Fruit fly (Drosophila melanogaster): Measurements from ENCODE around the gene CG4911.
A peak's percentile ranks its signal among the peaks of the same experiment; 100 is the strongest.

Gene CG4911

dm6 chr3L:9047062-9047461 is 25.5 kb downstream of the CG4911 start, which contains the start of gene Argk2 (continued):
- TF ChIP-seq Drgx (GFP tag; IDR thresholded peaks at IDR 0.05): no peak
- TF ChIP-seq CG14014 (GFP tag; IDR thresholded peaks at IDR 0.05): 0 out of 2 replicates have a peak, but pooled peaks have one; percentile 16
- TF ChIP-seq CG16779 (GFP tag; IDR thresholded peaks at IDR 0.05): no peak

DNA sequence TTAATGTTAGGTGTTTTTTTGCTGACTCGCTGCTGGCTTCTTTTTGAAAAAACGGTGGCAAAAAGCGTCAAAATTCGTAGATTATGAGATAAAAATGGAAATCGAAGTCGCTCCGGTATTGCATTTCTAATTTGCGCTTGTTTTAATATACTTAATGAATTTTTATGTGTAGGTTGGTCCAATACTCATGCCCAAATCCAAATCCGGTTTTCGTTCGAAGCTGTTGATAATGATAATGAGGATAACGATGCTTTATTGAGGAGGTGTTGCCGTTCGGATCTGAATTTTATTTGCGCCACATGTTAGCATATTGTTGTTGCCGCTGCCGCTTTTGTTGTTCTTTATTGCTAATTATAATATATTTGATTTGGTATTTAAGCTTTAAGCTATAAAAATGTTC is 26.3 kb downstream of the CG4911 start:
- TF ChIP-seq ap (GFP tag; IDR thresholded peaks at IDR 0.05): no peak
- no peak for TF ChIP-seq CG3163 (GFP tag; optimal IDR thresholded peaks at IDR 0.05)
- no peak for TF ChIP-seq fd102C (GFP tag; optimal IDR thresholded peaks at IDR 0.05)
- peak; percentile 82; the same call in 2 of the 4 replicates for TF ChIP-seq chinmo (GFP tag; IDR thresholded peaks at IDR 0.05; ENCODE audit: partially characterized antibody)
- no peak for TF ChIP-seq Dp (GFP tag; optimal IDR thresholded peaks at IDR 0.05)
- peak; percentile 20 for TF ChIP-seq CG13894 (tag; optimal IDR thresholded peaks at IDR 0.05)
- TF ChIP-seq Awh (GFP tag; IDR thresholded peaks at IDR 0.05): peak; percentile 34; the same call in 1 of the 2 replicates
- peak; percentile 91 for TF ChIP-seq abd-A (tag; optimal IDR thresholded peaks at IDR 0.05)
- no peak for TF ChIP-seq bigmax (GFP tag; optimal IDR thresholded peaks at IDR 0.05)
- TF ChIP-seq sd (tag; optimal IDR thresholded peaks at IDR 0.05): peak; percentile 32
- peak; percentile 1 for TF ChIP-seq sens (GFP tag)
- no peak for TF ChIP-seq CG17385 (GFP tag; optimal IDR thresholded peaks at IDR 0.05)
- no peak for TF ChIP-seq CG17359 (tag; optimal IDR thresholded peaks at IDR 0.05)
- TF ChIP-seq Fer1 (GFP tag; optimal IDR thresholded peaks at IDR 0.05): no peak

- TF ChIP-seq Atf6 (GFP tag; IDR thresholded peaks at IDR 0.05) (peak; percentile 48; the same call in 1 of the 2 replicates), Hr3 (GFP tag; optimal IDR thresholded peaks at IDR 0.05) (peak; percentile 17), Pdp1 (GFP tag; optimal IDR thresholded peaks at IDR 0.05) (peak; percentile 59 to 75), trem (tag; optimal IDR thresholded peaks at IDR 0.05) (peak; percentile 53), dysf (GFP tag; IDR thresholded peaks at IDR 0.05) (peak; percentile 73), CG2120 (GFP tag; optimal IDR thresholded peaks at IDR 0.05) (peak; percentile 11), Hmr (GFP tag; optimal IDR thresholded peaks at IDR 0.05) (peak; percentile 17), lab (GFP tag; optimal IDR thresholded peaks at IDR 0.05) (peak; percentile 64), slp2 (GFP tag; optimal IDR thresholded peaks at IDR 0.05) (peak; percentile 26), CG17829 (tag; optimal IDR thresholded peaks at IDR 0.05) (peak; percentile 83), Spps (tag; optimal IDR thresholded peaks at IDR 0.05) (peak; percentile 37), nau (GFP tag; optimal IDR thresholded peaks at IDR 0.05) (no peak), btn (GFP tag; optimal IDR thresholded peaks at IDR 0.05) (peak; percentile 67), Hr78 (GFP tag; optimal IDR thresholded peaks at IDR 0.05) (peak in 1 of 2 experiments; percentile 19), Ssrp (tag; optimal IDR thresholded peaks at IDR 0.05) (peak; percentile 31), unc-4 (GFP tag; IDR thresholded peaks at IDR 0.05; ENCODE audit: partially characterized antibody) (no peak), wor (GFP tag; IDR thresholded peaks at IDR 0.05) (peak; percentile 65), CG31224 (GFP tag; IDR thresholded peaks at IDR 0.05) (peak; percentile 54; the same call in 1 of the 2 replicates), HmgD (GFP tag; optimal IDR thresholded peaks at IDR 0.05) (no peak), dmrt11E (tag; optimal IDR thresholded peaks at IDR 0.05) (peak; percentile 65), bcd (GFP tag; optimal IDR thresholded peaks at IDR 0.05) (peak; percentile 59), CG11398 (GFP tag; optimal IDR thresholded peaks at IDR 0.05) (no peak), CG14965 (GFP tag; optimal IDR thresholded peaks at IDR 0.05; ENCODE audit: borderline replicate concordance) (peak; percentile 10), Awh (GFP tag; IDR thresholded peaks at IDR 0.05) (peak; percentile 59; the same call in 1 of the 2 replicates), caup (GFP tag; optimal IDR thresholded peaks at IDR 0.05; ENCODE audit: severe bottlenecking) (peak; percentile 34), CG4328 (GFP tag; optimal IDR thresholded peaks at IDR 0.05) (peak; percentile 16), ewg (GFP tag; optimal IDR thresholded peaks at IDR 0.05) (peak; percentile 31), inv (GFP tag; IDR thresholded peaks at IDR 0.05; ENCODE audit: partially characterized antibody) (no peak), gem (tag; optimal IDR thresholded peaks at IDR 0.05) (peak; percentile 67), CG11247 (GFP tag; IDR thresholded peaks at IDR 0.05) (peak; percentile 63), pum (GFP tag; optimal IDR thresholded peaks at IDR 0.05) (peak; percentile 56)
Measured at dm6 chr3L:9045318-9045717, 27.2 kb downstream of the CG4911 start.
